Fruit fly (Drosophila melanogaster) whole organism, embryonic: ENCODE results near the gene CG43131.

Experiments
- Awh ChIP-seq: fragments of 200-800 bp; sonication (Bioruptor generic); IDR thresholded peaks from 2 replicates; pipeline ENCODE4, ENCODE4 v1.3.6; 2022; ENCODE audit warnings: missing biosample characterization, missing genetic modification characterization
- CG10147 ChIP-seq: fragments of 200-800 bp; sonication (Bioruptor generic); optimal IDR thresholded peaks from 2 replicates; lab custom pipeline; 2019; ENCODE audit warnings: missing biosample characterization, mild to moderate bottlenecking, missing genetic modification characterization, moderate library complexity
- CG10462 ChIP-seq: fragments of 200-800 bp; sonication (Bioruptor generic); optimal IDR thresholded peaks from 2 replicates; lab custom pipeline; 2016; ENCODE audit warnings: missing biosample characterization, missing genetic modification characterization
- CG11398 ChIP-seq: fragments of 200-800 bp; sonication (Bioruptor generic); optimal IDR thresholded peaks from 2 replicates; lab custom pipeline; 2016; ENCODE audit warnings: missing biosample characterization, missing genetic modification characterization
- CG12769 ChIP-seq: fragments of 200-800 bp; sonication (Bioruptor generic); optimal IDR thresholded peaks from 2 replicates; lab custom pipeline; 2019; ENCODE audit warnings: missing biosample characterization, mild to moderate bottlenecking, missing genetic modification characterization, moderate library complexity
- CG13287 ChIP-seq: fragments of 200-800 bp; sonication (Bioruptor generic); IDR thresholded peaks from 2 replicates; pipeline ENCODE4 v1.3.6; 2022; ENCODE audit warnings: missing biosample characterization, missing genetic modification characterization; ENCODE audit not compliant: partially characterized antibody
- CG14441 ChIP-seq: fragments of 200-800 bp; sonication (Bioruptor generic); IDR thresholded peaks from 2 replicates; pipeline ENCODE4 v1.3.6; 2022; ENCODE audit warnings: missing biosample characterization, missing genetic modification characterization
- CG17186 ChIP-seq: fragments of 200-800 bp; sonication (Bioruptor generic); optimal IDR thresholded peaks from 3 replicates; lab custom pipeline; 2017; ENCODE audit warnings: missing biosample characterization, missing genetic modification reagents, missing genetic modification characterization
- CG17359 ChIP-seq: fragments of 200-800 bp; sonication (Bioruptor generic); optimal IDR thresholded peaks from 3 replicates; lab custom pipeline; 2018; ENCODE audit warnings: missing biosample characterization, mild to moderate bottlenecking, missing genetic modification characterization, moderate library complexity
- CG34376 ChIP-seq: fragments of 200-800 bp; sonication (Bioruptor generic); optimal IDR thresholded peaks from 2 replicates; lab custom pipeline; 2018; ENCODE audit warnings: missing biosample characterization, mild to moderate bottlenecking, missing genetic modification characterization
- CG3838 ChIP-seq: fragments of 200-800 bp; sonication (Bioruptor generic); optimal IDR thresholded peaks from 3 replicates; lab custom pipeline; 2016; ENCODE audit warnings: missing biosample characterization, missing genetic modification characterization
- CG7928 ChIP-seq: fragments of 200-800 bp; sonication (Bioruptor generic); optimal IDR thresholded peaks from 2 replicates; lab custom pipeline; 2017; ENCODE audit warnings: missing biosample characterization, mild to moderate bottlenecking, missing genetic modification characterization
- CG7987 ChIP-seq: fragments of 200-800 bp; sonication (Bioruptor generic); optimal IDR thresholded peaks from 2 replicates; lab custom pipeline; 2018; ENCODE audit warnings: missing biosample characterization, mild to moderate bottlenecking, missing genetic modification characterization, moderate library complexity
- CG8089 ChIP-seq: fragments of 200-800 bp; sonication (Bioruptor generic); optimal IDR thresholded peaks from 3 replicates; lab custom pipeline; 2016; ENCODE audit warnings: missing biosample characterization, missing genetic modification characterization
- CG9437 ChIP-seq: fragments of 200-800 bp; sonication (Bioruptor generic); optimal IDR thresholded peaks from 2 replicates; lab custom pipeline; 2018; ENCODE audit warnings: missing biosample characterization, mild to moderate bottlenecking, missing genetic modification characterization
- CrebB ChIP-seq: fragments of 200-800 bp; sonication (Bioruptor generic); optimal IDR thresholded peaks from 3 replicates; lab custom pipeline; 2018; ENCODE audit warnings: missing biosample characterization, mild to moderate bottlenecking, missing genetic modification characterization
- Dbx ChIP-seq: fragments of 200-800 bp; sonication (Bioruptor generic); IDR thresholded peaks from 3 replicates; pipeline ENCODE4 v1.3.6; 2022; ENCODE audit warnings: missing biosample characterization, missing genetic modification characterization
- Deaf1 ChIP-seq: fragments of 200-800 bp; optimal IDR thresholded peaks from 3 replicates; lab custom pipeline; 2019; ENCODE audit warnings: missing biosample characterization, mild to moderate bottlenecking, missing genetic modification characterization, moderate library complexity
- Dek ChIP-seq: fragments of 200-800 bp; sonication (Bioruptor generic); optimal IDR thresholded peaks from 3 replicates; lab custom pipeline; 2019; ENCODE audit warnings: missing biosample characterization, mild to moderate bottlenecking, missing genetic modification characterization, moderate library complexity
- Dfd ChIP-seq, 2 experiments: fragments of >200 bp; optimal IDR thresholded peaks; 2 replicates each; lab custom pipeline; 2017; ENCODE audit warnings: missing biosample characterization in 2 of 2, missing genetic modification characterization in 2 of 2
- Dip2 ChIP-seq: fragments of 200-800 bp; sonication (Bioruptor generic); IDR thresholded peaks from 2 replicates; pipeline ENCODE4 v1.3.6; 2022; ENCODE audit warnings: missing biosample characterization, missing genetic modification characterization
- Eip74EF ChIP-seq, 2 experiments: fragments of 200-800 bp in 1 of 2; fragments of >200 bp in 1 of 2; sonication (Bioruptor generic) in 1 of 2; optimal IDR thresholded peaks; 2 replicates each; lab custom pipeline; 2017 to 2019; ENCODE audit warnings: missing biosample characterization in 2 of 2, missing genetic modification characterization in 2 of 2, mild to moderate bottlenecking in 1 of 2, moderate library complexity in 1 of 2
- HLHmδ ChIP-seq: fragments of 200-800 bp; sonication (Bioruptor generic); optimal IDR thresholded peaks from 2 replicates; lab custom pipeline; 2018; ENCODE audit warnings: missing biosample characterization, mild to moderate bottlenecking, missing genetic modification characterization, moderate library complexity
- Hey ChIP-seq: fragments of 200-800 bp; sonication (Bioruptor generic); optimal IDR thresholded peaks from 3 replicates; lab custom pipeline; 2018; ENCODE audit warnings: missing biosample characterization, mild to moderate bottlenecking, missing genetic modification characterization
- Hr78 ChIP-seq, 2 experiments: fragments of 200-800 bp in 1 of 2; fragments of >200 bp in 1 of 2; sonication (Bioruptor generic) in 1 of 2; optimal IDR thresholded peaks; 2 replicates each; lab custom pipeline; 2017 to 2019; ENCODE audit warnings: missing biosample characterization in 2 of 2, missing genetic modification characterization in 2 of 2, mild to moderate bottlenecking in 1 of 2, moderate library complexity in 1 of 2
- Meics ChIP-seq: fragments of 200-800 bp; sonication (Bioruptor generic); optimal IDR thresholded peaks from 2 replicates; lab custom pipeline; 2017; ENCODE audit warnings: missing biosample characterization, mild to moderate bottlenecking, missing genetic modification characterization
- Pdp1 ChIP-seq, 2 experiments: fragments of 200-800 bp; sonication (Bioruptor generic); optimal IDR thresholded peaks; 3 replicates each; lab custom pipeline; 2016; ENCODE audit warnings: missing biosample characterization in 2 of 2, missing genetic modification characterization in 2 of 2, mild to moderate bottlenecking in 1 of 2, moderate library complexity in 1 of 2
- Rfx ChIP-seq: fragments of 200-800 bp; sonication (Bioruptor generic); IDR thresholded peaks from 2 replicates; pipeline ENCODE4 v1.3.6; 2022; ENCODE audit warnings: missing biosample characterization, missing genetic modification characterization
- abd-A ChIP-seq: fragments of 200-800 bp; sonication (Bioruptor generic); optimal IDR thresholded peaks from 3 replicates; lab custom pipeline; 2019; ENCODE audit warnings: missing biosample characterization, mild to moderate bottlenecking, missing genetic modification characterization, moderate library complexity
- bbx ChIP-seq: fragments of 200-800 bp; sonication (Bioruptor generic); IDR thresholded peaks from 2 replicates; pipeline ENCODE4 v1.3.6; 2022; ENCODE audit warnings: missing biosample characterization, missing genetic modification characterization; ENCODE audit not compliant: partially characterized antibody
- bowl ChIP-seq: fragments of 200-800 bp; sonication (Bioruptor generic); IDR thresholded peaks from 2 replicates; pipeline ENCODE4 v1.3.6; 2022; ENCODE audit warnings: missing biosample characterization, missing genetic modification characterization
- chinmo ChIP-seq: fragments of 200-800 bp; sonication (Bioruptor generic); IDR thresholded peaks from 4 replicates; pipeline ENCODE4 v1.3.6; 2022; ENCODE audit warnings: missing biosample characterization, missing genetic modification characterization; ENCODE audit not compliant: partially characterized antibody
- crc ChIP-seq: fragments of 200-800 bp; sonication (Bioruptor generic); optimal IDR thresholded peaks from 2 replicates; lab custom pipeline; 2016; ENCODE audit warnings: missing biosample characterization, missing genetic modification characterization
- crp ChIP-seq, 2 experiments: fragments of 200-800 bp; sonication (Bioruptor generic); optimal IDR thresholded peaks; 2 replicates in 1 of 2; 3 replicates in 1 of 2; lab custom pipeline; 2017; ENCODE audit warnings: missing biosample characterization in 2 of 2, missing genetic modification characterization in 2 of 2, mild to moderate bottlenecking in 1 of 2, moderate library complexity in 1 of 2
- da ChIP-seq: fragments of 200-800 bp; sonication (Bioruptor generic); optimal IDR thresholded peaks from 2 replicates; lab custom pipeline; 2016; ENCODE audit warnings: missing biosample characterization, missing genetic modification characterization
- ftz-f1 ChIP-seq: fragments of 200-800 bp; sonication (Bioruptor generic); optimal IDR thresholded peaks from 2 replicates; lab custom pipeline; 2016; ENCODE audit warnings: missing biosample characterization, missing genetic modification characterization
- kni ChIP-seq: fragments of 200-800 bp; sonication (Bioruptor generic); optimal IDR thresholded peaks from 3 replicates; lab custom pipeline; 2017; ENCODE audit warnings: mild to moderate bottlenecking, missing biosample characterization, missing genetic modification reagents, missing genetic modification characterization
- lov ChIP-seq, 2 experiments: fragments of 200-800 bp in 1 of 2; fragments of >200 bp in 1 of 2; sonication (Bioruptor generic) in 1 of 2; IDR thresholded peaks in 1 of 2; optimal IDR thresholded peaks in 1 of 2; 2 replicates in 1 of 2; 3 replicates in 1 of 2; pipeline versions ENCODE4 v1.3.6 to Lab custom; 2017 to 2022; ENCODE audit warnings: missing biosample characterization in 1 of 2, missing genetic modification characterization in 1 of 2
- maf-S ChIP-seq: fragments of 200-800 bp; sonication (Bioruptor generic); optimal IDR thresholded peaks from 2 replicates; lab custom pipeline; 2016; ENCODE audit warnings: missing biosample characterization, missing genetic modification characterization
- otp ChIP-seq: fragments of 200-800 bp; sonication (Bioruptor generic); IDR thresholded peaks from 3 replicates; pipeline ENCODE4, ENCODE4 v1.3.6; 2022; ENCODE audit warnings: missing biosample characterization, missing genetic modification characterization
- ranshi ChIP-seq: fragments of 200-800 bp; sonication (Bioruptor generic); IDR thresholded peaks from 2 replicates; pipeline ENCODE4 v1.3.6; 2022; ENCODE audit warnings: missing biosample characterization, missing genetic modification characterization
- sim ChIP-seq: fragments of 200-800 bp; sonication (Bioruptor generic); IDR thresholded peaks from 2 replicates; pipeline ENCODE4 v1.3.6; 2022; ENCODE audit warnings: missing biosample characterization, missing genetic modification characterization
- sob ChIP-seq: fragments of 200-800 bp; sonication (Bioruptor generic); IDR thresholded peaks from 2 replicates; pipeline ENCODE4 v1.3.6; 2022; ENCODE audit warnings: missing biosample characterization, missing genetic modification characterization
- tin ChIP-seq: fragments of 200-800 bp; sonication (Bioruptor generic); optimal IDR thresholded peaks from 3 replicates; lab custom pipeline; 2016; ENCODE audit warnings: missing biosample characterization, missing genetic modification characterization
- tna ChIP-seq: fragments of 200-800 bp; sonication (Bioruptor generic); IDR thresholded peaks from 2 replicates; pipeline ENCODE4 v1.3.6; 2022; ENCODE audit warnings: missing biosample characterization, missing genetic modification characterization; ENCODE audit not compliant: partially characterized antibody
- vfl ChIP-seq: fragments of 200-800 bp; sonication (Bioruptor generic); optimal IDR thresholded peaks from 2 replicates; lab custom pipeline; 2016; ENCODE audit warnings: missing biosample characterization, missing genetic modification characterization
- z ChIP-seq: fragments of 200-800 bp; sonication (Bioruptor generic); IDR thresholded peaks from 3 replicates; pipeline ENCODE4 v1.3.6; 2022; ENCODE audit warnings: missing biosample characterization, missing genetic modification characterization

Gene CG43131

dm6 chr3R:5082955-5083537 is 25.9 kb downstream of the CG43131 start (continued):
- TF ChIP-seq Deaf1 (no peak), CG34376 (GFP tag; lab: Kevin White, UChicago) (no peak), CrebB (tag; lab: Kevin White, UChicago) (no peak), kni (peak; percentile 9), CG7928 (GFP tag; lab: Kevin White, UChicago) (no peak), CG3838 (GFP tag; lab: Kevin White, UChicago) (no peak), da (GFP tag; lab: Kevin White, UChicago) (no peak), otp (GFP tag; lab: Robert Waterston, UW) (no peak), CG8089 (GFP tag; lab: Kevin White, UChicago) (no peak), z (GFP tag; lab: Robert Waterston, UW) (0 out of 3 replicates have a peak, but pooled peaks have one; percentile 44)

dm6 chr3R:5081671-5082070 is 27.3 kb downstream of the CG43131 start:
- TF ChIP-seq chinmo (GFP tag; lab: Robert Waterston, UW), result peak; percentile 84; the same call in 2 of the 4 replicates
- no peak for TF ChIP-seq vfl (GFP tag; lab: Kevin White, UChicago)
- 0 out of 2 replicates have a peak, but pooled peaks have one; percentile 26 for TF ChIP-seq bbx
- peak; percentile 73 for TF ChIP-seq ftz-f1
- no peak for TF ChIP-seq ranshi (GFP tag; lab: Robert Waterston, UW)
- peak; percentile 38 for TF ChIP-seq Rfx
- TF ChIP-seq otp (GFP tag; lab: Robert Waterston, UW), result no peak
- TF ChIP-seq CG17359, result peak; percentile 15
- TF ChIP-seq Dfd (GFP tag; optimal IDR thresholded peaks at IDR 0.05; lab: Kevin White, UChicago), result no peak
- TF ChIP-seq CG17186 (GFP tag; lab: Kevin White, UChicago), result no peak
- TF ChIP-seq tna (GFP tag; lab: Robert Waterston, UW), result peak; percentile 16; the same call in 1 of the 2 replicates
- TF ChIP-seq sob (GFP tag; lab: Robert Waterston, UW), result 0 out of 2 replicates have a peak, but pooled peaks have one; percentile 33
- no peak for TF ChIP-seq tin (GFP tag; lab: Kevin White, UChicago)
- TF ChIP-seq bowl (GFP tag; lab: Robert Waterston, UW), result no peak
- TF ChIP-seq crc (GFP tag; lab: Kevin White, UChicago), result no peak
- peak in 1 of 2 experiments; percentile 33 for TF ChIP-seq Eip74EF (GFP tag; optimal IDR thresholded peaks at IDR 0.05; lab: Kevin White, UChicago)
- peak; percentile 9 for TF ChIP-seq HLHmδ (GFP tag; lab: Kevin White, UChicago)
- no peak for TF ChIP-seq Hey (tag; lab: Kevin White, UChicago)
- peak in 1 of 2 experiments; percentile 17 for TF ChIP-seq crp (GFP tag; optimal IDR thresholded peaks at IDR 0.05; lab: Kevin White, UChicago)
- TF ChIP-seq CG13287 (GFP tag; lab: Robert Waterston, UW), result no peak
- TF ChIP-seq Hr78 (GFP tag; optimal IDR thresholded peaks at IDR 0.05; lab: Kevin White, UChicago), result peak in 1 of 2 experiments; percentile 50
- TF ChIP-seq CG9437, result no peak
- no peak for TF ChIP-seq CG10147
- peak; percentile 78 for TF ChIP-seq abd-A (tag; lab: Kevin White, UChicago)
- TF ChIP-seq maf-S (GFP tag; lab: Kevin White, UChicago), result no peak
- no peak for TF ChIP-seq CG14441 (GFP tag; lab: Robert Waterston, UW)
- TF ChIP-seq Dek (tag; lab: Kevin White, UChicago), result no peak
- no peak for TF ChIP-seq CG10462 (GFP tag; lab: Kevin White, UChicago)
- TF ChIP-seq Dip2 (GFP tag; lab: Robert Waterston, UW), result no peak
- peak; percentile 87 for TF ChIP-seq Meics (GFP tag; lab: Kevin White, UChicago)
- peak; percentile 46; the same call in 1 of the 3 replicates for TF ChIP-seq Dbx (GFP tag; lab: Robert Waterston, UW)
- TF ChIP-seq CG11398 (GFP tag; lab: Kevin White, UChicago), result no peak
- no peak for TF ChIP-seq sim (GFP tag; lab: Robert Waterston, UW)
- TF ChIP-seq CG12769 (tag; lab: Kevin White, UChicago), result peak; percentile 51
- TF ChIP-seq CG7987 (GFP tag; lab: Kevin White, UChicago), result peak; percentile 39
- TF ChIP-seq lov (optimal IDR thresholded peaks at IDR 0.05; lab: Kevin White, UChicago), result no peak
- TF ChIP-seq lov (GFP tag; IDR thresholded peaks at IDR 0.05; lab: Robert Waterston, UW), result 0 out of 3 replicates have a peak, but pooled peaks have one; percentile 34
- no peak for TF ChIP-seq Awh (GFP tag; lab: Robert Waterston, UW)
- peak in 1 of 2 experiments; percentile 30 for TF ChIP-seq Pdp1 (GFP tag; optimal IDR thresholded peaks at IDR 0.05; lab: Kevin White, UChicago)
